Worm (Caenorhabditis elegans) whole organism, L4 larva: ENCODE measurements around the gene mrps-33.

Experiments
- Y105C5A.15 ChIP-seq: fragments of 200-800 bp; sonication (Bioruptor generic); IDR thresholded peaks from 2 replicates; pipeline ENCODE4 v1.3.6; 2022; ENCODE audit warnings: missing genetic modification characterization, missing compliant biosample characterization
- fos-1 ChIP-seq: fragments of 150-350 bp; optimal IDR thresholded peaks from 2 replicates; lab custom pipeline; 2014; ENCODE audit warnings: missing biosample characterization, missing genetic modification characterization
- hif-1 ChIP-seq, 2 experiments: sonication (generic microtip); optimal IDR thresholded peaks; 2 replicates each; lab custom pipeline; 2016 to 2017; ENCODE audit warnings: missing compliant biosample characterization in 2 of 2, missing genetic modification characterization in 2 of 2, missing genetic modification reagents in 2 of 2, missing genotype in 2 of 2, mild to moderate bottlenecking in 1 of 2
- jun-1 ChIP-seq: fragments of 150-350 bp; optimal IDR thresholded peaks from 2 replicates; lab custom pipeline; 2014; ENCODE audit warnings: missing biosample characterization, missing genetic modification reagents, missing genetic modification characterization
- lsy-2 ChIP-seq, 2 experiments: fragments of 150-350 bp in 1 of 2; sonication (generic microtip) in 1 of 2; optimal IDR thresholded peaks; 2 replicates each; lab custom pipeline; 2014 to 2017; ENCODE audit warnings: missing biosample characterization in 2 of 2, missing genetic modification characterization in 2 of 2
- unc-62 ChIP-seq, 3 experiments: fragments of 150-350 bp in 1 of 3; sonication (generic microtip); optimal IDR thresholded peaks in 2 of 3; peaks in 1 of 3; 1 replicate in 1 of 3; 2 replicates in 2 of 3; lab custom pipeline; 2014 to 2017; ENCODE audit warnings: missing biosample characterization in 3 of 3, missing genetic modification characterization in 3 of 3, missing genetic modification reagents in 3 of 3, missing genotype in 1 of 3

DNA sequence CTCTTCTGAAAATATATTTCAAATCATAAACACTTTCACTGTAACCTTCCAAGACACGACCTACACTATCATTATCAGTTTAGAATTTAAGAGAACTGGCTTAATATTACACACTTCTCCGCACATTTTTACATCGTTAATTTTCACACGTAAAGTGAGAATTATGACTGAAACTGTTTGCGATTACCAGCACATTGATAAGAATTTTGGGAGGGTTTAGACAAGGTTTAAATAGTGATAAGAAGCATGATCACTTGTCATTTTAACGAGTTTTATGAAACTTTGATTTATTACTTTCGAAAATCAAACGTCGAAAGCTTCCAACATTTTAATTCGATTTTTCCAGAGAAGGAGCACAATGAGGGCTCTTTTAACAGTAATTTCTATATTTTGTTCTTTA, 9.4 kb downstream of the mrps-33 start, which contains the start of gene F21D5.3:
- TF ChIP-seq fos-1 (tag; lab: Kevin White, UChicago) = no peak
- TF ChIP-seq unc-62 (GFP tag; optimal IDR thresholded peaks at IDR 0.05 in 1 of 2; lab: Kevin White, UChicago) = no peak
- no peak for TF ChIP-seq unc-62 (tag; optimal IDR thresholded peaks at IDR 0.05; lab: Kevin White, UChicago)
- TF ChIP-seq jun-1 (tag; lab: Kevin White, UChicago) = no peak
- TF ChIP-seq lsy-2 (tag; optimal IDR thresholded peaks at IDR 0.05; lab: Kevin White, UChicago) = no peak
- TF ChIP-seq hif-1 (tag; optimal IDR thresholded peaks at IDR 0.05; lab: Kevin White, UChicago) = peak in 1 of 2 experiments; percentile 42
- no peak for TF ChIP-seq Y105C5A.15 (GFP tag; lab: Robert Waterston, UW)
